Fruit fly (Drosophila melanogaster) whole organism, embryonic: ENCODE measurements around the gene CG5810.

Source experiments
- CG12104 ChIP-seq: fragments of 200-800 bp; sonication (Bioruptor generic); optimal IDR thresholded peaks from 3 replicates; lab custom pipeline; 2016; ENCODE audit warnings: missing biosample characterization, missing genetic modification characterization
- CG8765 ChIP-seq: fragments of 200-800 bp; sonication (Bioruptor generic); IDR thresholded peaks from 2 replicates; pipeline ENCODE4 v1.3.6; 2022; ENCODE audit warnings: missing biosample characterization, missing genetic modification characterization
- NC2α ChIP-seq: fragments of 200-800 bp; sonication (Bioruptor generic); optimal IDR thresholded peaks from 2 replicates; lab custom pipeline; 2016; ENCODE audit warnings: missing biosample characterization, missing genetic modification characterization
- NC2β ChIP-seq: fragments of 200-800 bp; sonication (Bioruptor generic); optimal IDR thresholded peaks from 2 replicates; lab custom pipeline; 2016; ENCODE audit warnings: missing biosample characterization, missing genetic modification characterization
- Opbp ChIP-seq: fragments of 200-800 bp; sonication (Bioruptor generic); IDR thresholded peaks from 3 replicates; pipeline ENCODE4 v1.3.6; 2022; ENCODE audit warnings: missing biosample characterization, missing genetic modification characterization; ENCODE audit not compliant: partially characterized antibody
- cato ChIP-seq: fragments of 200-800 bp; sonication (Bioruptor generic); optimal IDR thresholded peaks from 2 replicates; lab custom pipeline; 2016; ENCODE audit warnings: missing biosample characterization, missing genetic modification characterization, borderline replicate concordance
- fru ChIP-seq: fragments of >200 bp; optimal IDR thresholded peaks from 2 replicates; lab custom pipeline; 2017
- her ChIP-seq: fragments of 200-800 bp; sonication (Bioruptor generic); optimal IDR thresholded peaks from 2 replicates; lab custom pipeline; 2016; ENCODE audit warnings: missing biosample characterization, missing genetic modification characterization
- nom ChIP-seq: fragments of 200-800 bp; sonication (Bioruptor generic); optimal IDR thresholded peaks from 2 replicates; lab custom pipeline; 2017; ENCODE audit warnings: missing biosample characterization, missing genetic modification characterization, mild to moderate bottlenecking, moderate library complexity, missing genetic modification reagents
- rib ChIP-seq: fragments of 200-800 bp; sonication (Bioruptor generic); IDR thresholded peaks from 2 replicates; pipeline ENCODE4 v1.3.6; 2022; ENCODE audit warnings: missing biosample characterization, missing genetic modification characterization
- yki ChIP-seq: fragments of >200 bp; optimal IDR thresholded peaks from 3 replicates; lab custom pipeline; 2018

- TF ChIP-seq rib (GFP tag; lab: Robert Waterston, UW) (peak; percentile 42; the same call in 1 of the 2 replicates), Opbp (peak; percentile 73; the same call in 2 of the 3 replicates), CG12104 (GFP tag; lab: Kevin White, UChicago) (no peak), fru (lab: Kevin White, UChicago) (no peak), nom (GFP tag; lab: Kevin White, UChicago) (no peak), cato (GFP tag; lab: Kevin White, UChicago) (no peak), yki (lab: Kevin White, UChicago) (no peak), NC2α (GFP tag; lab: Kevin White, UChicago) (no peak), her (no peak), CG8765 (GFP tag; lab: Robert Waterston, UW) (no peak), NC2β (GFP tag; lab: Kevin White, UChicago) (no peak)
Observed at dm6 chr3R:21118784-21119183, 44.8 kb upstream of the CG5810 start, which contains the start of gene Bdbt.
